Fruit fly (Drosophila melanogaster): Measurements from ENCODE around the gene Tango6.

The Tango6 gene

DNA sequence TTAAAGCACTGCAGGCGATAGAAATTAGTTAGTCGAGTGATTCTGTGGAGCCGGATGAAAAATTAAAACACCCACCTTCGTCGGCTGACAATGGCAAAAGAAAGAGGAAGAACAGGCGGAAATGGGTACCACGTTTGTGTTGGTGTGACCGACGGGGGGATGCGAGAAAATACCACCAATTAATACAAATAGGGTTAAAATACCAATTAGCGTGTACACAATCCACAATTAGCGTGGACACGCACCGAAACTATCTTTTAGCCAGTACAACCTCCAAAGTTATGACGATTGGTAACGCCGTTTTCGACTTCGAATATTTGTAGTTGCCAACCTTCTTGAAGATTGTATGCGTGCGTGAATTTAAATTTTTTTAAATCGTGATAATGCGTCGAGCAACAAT lies 40.3 kb downstream of the Tango6 start, which contains the start of gene RpL30 (continued):
- TF ChIP-seq PHDP (tag; optimal IDR thresholded peaks at IDR 0.05) (peak; percentile 92), CG9215 (GFP tag; IDR thresholded peaks at IDR 0.05) (peak; percentile 60), CG9727 (GFP tag; optimal IDR thresholded peaks at IDR 0.05) (peak; percentile 95), sim (GFP tag; IDR thresholded peaks at IDR 0.05) (peak; percentile 75), kni (GFP tag; optimal IDR thresholded peaks at IDR 0.05) (peak; percentile 89), CTCF (GFP tag; optimal IDR thresholded peaks at IDR 0.05) (peak; percentile 72), Elba2 (GFP tag; optimal IDR thresholded peaks at IDR 0.05) (peak; percentile 70), Doc2 (GFP tag; IDR thresholded peaks at IDR 0.05) (0 out of 2 replicates have a peak, but pooled peaks have one; percentile 33), h (optimal IDR thresholded peaks at IDR 0.05) (no peak), CG3065 (GFP tag; optimal IDR thresholded peaks at IDR 0.05) (peak; percentile 81), CG10979 (tag; optimal IDR thresholded peaks at IDR 0.05) (peak; percentile 80), unpg (GFP tag; optimal IDR thresholded peaks at IDR 0.05) (peak; percentile 90), CG8944 (GFP tag; optimal IDR thresholded peaks at IDR 0.05) (peak; percentile 73), CG33557 (GFP tag; optimal IDR thresholded peaks at IDR 0.05) (peak; percentile 67), CoRest (tag; optimal IDR thresholded peaks at IDR 0.05) (peak; percentile 82), CG8281 (tag; optimal IDR thresholded peaks at IDR 0.05) (peak; percentile 61), Max (GFP tag; optimal IDR thresholded peaks at IDR 0.05) (peak; percentile 95), gce (GFP tag; IDR thresholded peaks at IDR 0.05) (peak; percentile 94), CG13287 (GFP tag; IDR thresholded peaks at IDR 0.05; ENCODE audit: partially characterized antibody) (peak; percentile 82), Eip74EF (GFP tag; optimal IDR thresholded peaks at IDR 0.05) (peak in 1 of 2 experiments; percentile 88), CG34224 (GFP tag; IDR thresholded peaks at IDR 0.05; ENCODE audit: partially characterized antibody) (0 out of 3 replicates have a peak, but pooled peaks have one; percentile 55), CG16779 (GFP tag; IDR thresholded peaks at IDR 0.05) (peak; percentile 91), Antp (GFP tag; optimal IDR thresholded peaks at IDR 0.05) (peak; percentile 79), HHEX (GFP tag; optimal IDR thresholded peaks at IDR 0.05) (peak; percentile 95), CG33213 (GFP tag; optimal IDR thresholded peaks at IDR 0.05) (peak; percentile 98), CG13296 (GFP tag; optimal IDR thresholded peaks at IDR 0.05) (peak; percentile 94), CG7786 (GFP tag; optimal IDR thresholded peaks at IDR 0.05) (peak; percentile 82), Dp (GFP tag; optimal IDR thresholded peaks at IDR 0.05) (peak; percentile 95), eve (GFP tag; optimal IDR thresholded peaks at IDR 0.05) (no peak), CG10274 (GFP tag; optimal IDR thresholded peaks at IDR 0.05) (peak; percentile 79), peb (GFP tag; IDR thresholded peaks at IDR 0.05) (peak; percentile 42; the same call in 1 of the 2 replicates), CkIIα-i1 (GFP tag; IDR thresholded peaks at IDR 0.05) (0 out of 2 replicates have a peak, but pooled peaks have one; percentile 52), Gsc (GFP tag; IDR thresholded peaks at IDR 0.05) (no peak), nom (GFP tag; optimal IDR thresholded peaks at IDR 0.05) (peak; percentile 95), stc (GFP tag; IDR thresholded peaks at IDR 0.05) (peak; percentile 91), luna (GFP tag; optimal IDR thresholded peaks at IDR 0.05) (peak; percentile 93), ERR (GFP tag; optimal IDR thresholded peaks at IDR 0.05) (peak; percentile 80), CG11093 (GFP tag; IDR thresholded peaks at IDR 0.05) (no peak), z (GFP tag; IDR thresholded peaks at IDR 0.05) (peak; percentile 71; the same call in 2 of the 3 replicates), toy (GFP tag; IDR thresholded peaks at IDR 0.05) (peak; percentile 63; the same call in 1 of the 2 replicates), CG2712 (tag; optimal IDR thresholded peaks at IDR 0.05) (peak; percentile 87), CG9797 (GFP tag; optimal IDR thresholded peaks at IDR 0.05) (peak; percentile 100), crp (GFP tag; optimal IDR thresholded peaks at IDR 0.05) (peak in 1 of 2 experiments; percentile 70), lola (GFP tag; optimal IDR thresholded peaks at IDR 0.05) (peak in 1 of 3 experiments; percentile 62), gsb-n (tag; optimal IDR thresholded peaks at IDR 0.05) (peak; percentile 91), ci (GFP tag; IDR thresholded peaks at IDR 0.05) (peak; percentile 99), chinmo (GFP tag; IDR thresholded peaks at IDR 0.05; ENCODE audit: partially characterized antibody) (peak; percentile 86; the same call in 3 of the 4 replicates), hkb (optimal IDR thresholded peaks at IDR 0.05) (peak; percentile 63), hkb (GFP tag; IDR thresholded peaks at IDR 0.05) (peak; percentile 93), Ets97D (GFP tag; optimal IDR thresholded peaks at IDR 0.05) (peak; percentile 100), ac (GFP tag; optimal IDR thresholded peaks at IDR 0.05) (peak; percentile 86)
